Worm (Caenorhabditis elegans): Measurements from ENCODE around the gene Y50D4C.6.

- TF ChIP-seq lin-15B (tag; optimal IDR thresholded peaks at IDR 0.05) (no peak), egl-27 (tag; optimal IDR thresholded peaks at IDR 0.05) (no peak)
Observed at ce11 chrV:949084-949483, 576 bp downstream of the Y50D4C.6 start.

Data from whole organism, L3 larva.